Worm (Caenorhabditis elegans) whole organism, late embryonic: Measurements from ENCODE around the gene mlc-1.

Experiments
- C08G9.2 ChIP-seq: sonication (generic microtip); optimal IDR thresholded peaks from 2 replicates; lab custom pipeline; 2016; ENCODE audit warnings: mild to moderate bottlenecking, missing genetic modification characterization, moderate library complexity, missing compliant biosample characterization
- ama-1 ChIP-seq: fragments of 150-350 bp; optimal IDR thresholded peaks from 2 replicates; lab custom pipeline; 2014
- dmd-4 ChIP-seq: sonication (generic microtip); optimal IDR thresholded peaks from 2 replicates; lab custom pipeline; 2016; ENCODE audit warnings: borderline replicate concordance, missing genetic modification characterization, missing compliant biosample characterization
- elt-2 ChIP-seq: sonication (generic microtip); optimal IDR thresholded peaks from 2 replicates; lab custom pipeline; 2016; ENCODE audit warnings: missing genetic modification reagents, missing genetic modification characterization, missing compliant biosample characterization
- hlh-13 ChIP-seq: fragments of 200-800 bp; sonication (Bioruptor generic); optimal IDR thresholded peaks from 2 replicates; lab custom pipeline; 2018; ENCODE audit warnings: mild to moderate bottlenecking, missing genetic modification characterization, missing compliant biosample characterization
- nhr-11 ChIP-seq: fragments of 150-350 bp; optimal IDR thresholded peaks from 2 replicates; lab custom pipeline; 2014; ENCODE audit warnings: missing biosample characterization, missing genetic modification characterization
- odd-2 ChIP-seq: sonication (generic microtip); optimal IDR thresholded peaks from 2 replicates; lab custom pipeline; 2017; ENCODE audit warnings: antibody characterized with exemption, mild to moderate bottlenecking, missing genetic modification characterization, missing compliant biosample characterization
- rnt-1 ChIP-seq: sonication (generic microtip); optimal IDR thresholded peaks from 2 replicates; lab custom pipeline; 2016; ENCODE audit warnings: missing genetic modification characterization, missing compliant biosample characterization
- tbx-2 ChIP-seq: sonication (generic microtip); optimal IDR thresholded peaks from 2 replicates; lab custom pipeline; 2016; ENCODE audit warnings: missing genetic modification characterization, missing compliant biosample characterization
- unc-3 ChIP-seq, 2 experiments: fragments of 200-800 bp in 1 of 2; sonication (Bioruptor generic) in 1 of 2; sonication (generic microtip) in 1 of 2; conservative IDR thresholded peaks in 1 of 2; optimal IDR thresholded peaks in 1 of 2; 2 replicates each; pipeline versions ENCODE4 v1.3.6 to Lab custom; 2016 to 2022; ENCODE audit warnings: missing compliant biosample characterization in 2 of 2, missing genetic modification characterization in 2 of 2, missing genetic modification reagents in 1 of 2
- unc-86 ChIP-seq: sonication (generic microtip); optimal IDR thresholded peaks from 2 replicates; lab custom pipeline; 2016; ENCODE audit warnings: missing genetic modification characterization, missing compliant biosample characterization
- ztf-16 ChIP-seq: sonication (generic microtip); optimal IDR thresholded peaks from 2 replicates; lab custom pipeline; 2017; ENCODE audit warnings: missing genetic modification characterization, missing compliant biosample characterization

DNA sequence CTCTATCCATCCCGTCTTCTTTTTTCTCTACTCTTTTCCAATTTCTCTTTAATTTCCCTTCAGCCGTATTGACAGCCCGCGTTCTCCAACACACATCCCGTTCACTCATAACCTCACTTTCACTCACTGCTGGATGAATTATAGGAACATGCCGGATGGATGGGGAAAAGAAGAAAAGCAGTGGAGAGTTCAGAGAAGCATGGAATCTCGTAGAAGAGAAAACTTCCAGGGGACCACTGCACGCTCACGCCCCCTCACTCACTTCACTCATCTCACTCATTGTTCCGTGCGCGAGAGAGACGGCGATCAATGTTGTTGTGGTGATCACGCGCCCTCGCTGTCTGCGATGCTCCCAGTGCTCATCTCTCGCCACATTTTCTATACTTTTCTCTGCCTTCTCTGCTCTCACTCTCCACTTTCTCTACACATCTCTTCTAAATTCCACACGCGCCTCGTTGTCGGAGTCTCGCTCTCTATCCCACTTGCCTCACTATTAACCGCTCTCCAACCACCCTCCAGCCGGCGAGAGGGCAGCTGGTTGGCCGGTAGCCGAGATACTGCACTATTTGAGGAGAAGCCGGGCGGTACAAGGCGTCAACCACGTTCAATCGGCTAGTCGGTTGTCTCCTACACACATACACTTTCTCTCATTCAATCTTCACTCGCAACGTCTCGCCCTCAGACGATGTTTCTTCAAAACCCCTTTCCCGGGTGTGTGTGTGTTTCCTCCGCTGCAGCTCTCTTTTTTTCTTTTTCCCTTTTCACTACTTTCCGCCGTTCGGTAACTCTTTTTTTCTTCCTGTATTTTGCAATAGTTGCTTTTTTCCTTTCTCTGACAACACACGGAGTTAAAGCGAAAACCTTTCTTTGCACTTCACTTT lies 20.9 kb downstream of the mlc-1 start:
- no peak for TF ChIP-seq dmd-4 (tag; lab: Kevin White, UChicago)
- TF ChIP-seq rnt-1 (tag; lab: Kevin White, UChicago) = peak; percentile 92
- TF ChIP-seq odd-2 (tag; lab: Kevin White, UChicago) = no peak
- no peak for TF ChIP-seq hlh-13 (GFP tag; lab: Kevin White, UChicago)
- TF ChIP-seq ama-1 (lab: Kevin White, UChicago) = peak; percentile 32
- TF ChIP-seq elt-2 (tag; lab: Kevin White, UChicago) = no peak
- no peak; the same call in 1 of the 2 replicates for TF ChIP-seq unc-3 (GFP tag; conservative IDR thresholded peaks at IDR 0.05; lab: Robert Waterston, UW)
- peak; percentile 35 for TF ChIP-seq unc-3 (tag; optimal IDR thresholded peaks at IDR 0.05; lab: Kevin White, UChicago)
- no peak for TF ChIP-seq unc-86 (tag; lab: Kevin White, UChicago)
- no peak for TF ChIP-seq ztf-16
- peak; percentile 57 for TF ChIP-seq tbx-2 (tag; lab: Kevin White, UChicago)
- no peak for TF ChIP-seq nhr-11 (tag; lab: Kevin White, UChicago)
- no peak for TF ChIP-seq C08G9.2 (tag; lab: Kevin White, UChicago)
